Fruit fly (Drosophila melanogaster) whole organism, wandering third instar larva: ENCODE data around the gene vnd.

Source experiments
- Abd-B ChIP-seq: fragments of >200 bp; optimal IDR thresholded peaks from 2 replicates; lab custom pipeline; 2017; ENCODE audit warnings: missing biosample characterization, missing genetic modification characterization
- CG9705 ChIP-seq: fragments of 200-800 bp; sonication (Bioruptor generic); optimal IDR thresholded peaks from 2 replicates; lab custom pipeline; 2018; ENCODE audit warnings: missing biosample characterization, mild to moderate bottlenecking, missing genetic modification characterization
- CrebA ChIP-seq: fragments of 200-800 bp; sonication (Bioruptor generic); optimal IDR thresholded peaks from 2 replicates; lab custom pipeline; 2016; ENCODE audit warnings: missing biosample characterization, mild to moderate bottlenecking, missing genetic modification characterization, borderline replicate concordance
- Dfd ChIP-seq: fragments of >200 bp; optimal IDR thresholded peaks from 2 replicates; lab custom pipeline; 2017; ENCODE audit warnings: missing biosample characterization, missing genetic modification characterization
- Dif ChIP-seq: fragments of 200-275, 200-300 bp; sonication (Bioruptor generic); optimal IDR thresholded peaks from 2 replicates; lab custom pipeline; 2018; ENCODE audit warnings: missing biosample characterization, missing genetic modification characterization; ENCODE audit not compliant: partially characterized antibody
- HLH106 ChIP-seq: fragments of 200-800 bp; optimal IDR thresholded peaks from 3 replicates; lab custom pipeline; 2019; ENCODE audit warnings: missing biosample characterization, mild to moderate bottlenecking, missing genetic modification characterization, moderate library complexity
- Hr78 ChIP-seq: fragments of >200 bp; optimal IDR thresholded peaks from 2 replicates; lab custom pipeline; 2017; ENCODE audit warnings: missing biosample characterization, missing genetic modification characterization
- Jra ChIP-seq: sonication (Bioruptor generic); optimal IDR thresholded peaks from 2 replicates; lab custom pipeline; 2016; ENCODE audit warnings: missing biosample characterization, missing genetic modification characterization
- br ChIP-seq: fragments of 200-800 bp; sonication (Bioruptor generic); optimal IDR thresholded peaks from 2 replicates; lab custom pipeline; 2016; ENCODE audit warnings: missing biosample characterization, missing genetic modification characterization
- dl ChIP-seq, 2 experiments: fragments of 175-275, 200-275 bp in 1 of 2; fragments of 200-275 bp in 1 of 2; sonication (Bioruptor generic); optimal IDR thresholded peaks; lab custom pipeline; 2018; ENCODE audit warnings: mild to moderate bottlenecking in 2 of 2, missing biosample characterization in 2 of 2, missing genetic modification characterization in 2 of 2, moderate library complexity in 2 of 2; ENCODE audit not compliant: partially characterized antibody in 2 of 2, insufficient read depth in 1 of 2
- fru ChIP-seq: fragments of 200-800 bp; sonication (Bioruptor generic); optimal IDR thresholded peaks from 3 replicates; lab custom pipeline; 2016; ENCODE audit warnings: missing biosample characterization, mild to moderate bottlenecking, missing genetic modification characterization
- h ChIP-seq: fragments of 200-800 bp; sonication (Bioruptor generic); optimal IDR thresholded peaks from 3 replicates; lab custom pipeline; 2016; ENCODE audit warnings: missing biosample characterization, mild to moderate bottlenecking, missing genetic modification characterization
- pan ChIP-seq: fragments of >200 bp; optimal IDR thresholded peaks from 2 replicates; lab custom pipeline; 2017
- usp ChIP-seq: fragments of >200 bp; optimal IDR thresholded peaks from 2 replicates; lab custom pipeline; 2017; ENCODE audit warnings: missing biosample characterization, missing genetic modification characterization

DNA sequence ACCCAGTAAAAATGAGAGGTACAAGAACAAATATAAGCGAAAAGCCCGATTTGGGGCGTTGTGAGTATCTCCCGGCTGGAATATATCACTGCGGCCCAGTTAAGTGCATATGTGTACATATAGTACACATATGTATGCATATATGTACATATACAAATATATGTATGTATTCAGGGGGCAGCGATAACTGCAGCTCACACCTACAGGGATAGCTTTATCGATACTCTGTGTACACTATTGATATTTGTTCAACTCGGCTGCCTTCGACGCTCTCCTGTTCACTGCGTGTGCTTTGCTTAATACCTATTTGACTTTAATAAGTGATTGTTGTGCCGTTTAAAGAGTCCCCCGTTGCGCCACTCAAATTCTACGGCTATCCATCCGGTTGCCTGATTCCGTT lies at the start of gene vnd:
- no peak for TF ChIP-seq br
- TF ChIP-seq dl (GFP tag; optimal IDR thresholded peaks at IDR 0.05; lab: Kevin White, UChicago; ENCODE audit: insufficient read depth in 1 of 2, partially characterized antibody in 2 of 2) = no peak
- no peak for TF ChIP-seq pan (lab: Kevin White, UChicago)
- TF ChIP-seq HLH106 = no peak
- TF ChIP-seq Abd-B (GFP tag; lab: Kevin White, UChicago) = no peak
- no peak for TF ChIP-seq h (GFP tag; lab: Kevin White, UChicago)
- no peak for TF ChIP-seq Jra (GFP tag; lab: Kevin White, UChicago)
- TF ChIP-seq Hr78 = no peak
- TF ChIP-seq fru (GFP tag; lab: Kevin White, UChicago) = no peak
- TF ChIP-seq CG9705 = no peak
- TF ChIP-seq CrebA (GFP tag; lab: Kevin White, UChicago) = no peak
- TF ChIP-seq Dfd (GFP tag; lab: Kevin White, UChicago) = no peak
- no peak for TF ChIP-seq usp (GFP tag; lab: Kevin White, UChicago)
- no peak for TF ChIP-seq Dif (GFP tag; lab: Kevin White, UChicago)
